Fruit fly (Drosophila melanogaster) whole organism, embryonic: Measurements from ENCODE around the gene Ocrl.

Experiments used
- ATbp ChIP-seq: fragments of 200-800 bp; sonication (Bioruptor generic); optimal IDR thresholded peaks from 2 replicates; lab custom pipeline; 2017; ENCODE audit warnings: missing biosample characterization, mild to moderate bottlenecking, missing genetic modification characterization, missing genetic modification reagents
- Aef1 ChIP-seq: fragments of 200-800 bp; sonication (Bioruptor generic); IDR thresholded peaks from 3 replicates; pipeline ENCODE4 v1.3.6; 2022; ENCODE audit warnings: missing biosample characterization, missing genetic modification characterization
- Antp ChIP-seq: fragments of 200-800 bp; sonication (Bioruptor generic); optimal IDR thresholded peaks from 3 replicates; lab custom pipeline; 2016; ENCODE audit warnings: missing biosample characterization, missing genetic modification characterization
- C15 ChIP-seq: fragments of 200-800 bp; sonication (Bioruptor generic); IDR thresholded peaks from 3 replicates; pipeline ENCODE4 v1.3.6; 2022; ENCODE audit warnings: missing biosample characterization, missing genetic modification characterization
- CG10366 ChIP-seq: fragments of 200-800 bp; sonication (Bioruptor generic); IDR thresholded peaks from 2 replicates; pipeline ENCODE4 v1.3.6; 2022; ENCODE audit warnings: missing biosample characterization, missing genetic modification characterization
- CG12659 ChIP-seq: fragments of 200-800 bp; sonication (Bioruptor generic); optimal IDR thresholded peaks from 3 replicates; lab custom pipeline; 2017; ENCODE audit warnings: mild to moderate bottlenecking, missing biosample characterization, missing genetic modification reagents, missing genetic modification characterization
- CG12769 ChIP-seq: fragments of 200-800 bp; sonication (Bioruptor generic); optimal IDR thresholded peaks from 2 replicates; lab custom pipeline; 2019; ENCODE audit warnings: missing biosample characterization, mild to moderate bottlenecking, missing genetic modification characterization, moderate library complexity
- CG13123 ChIP-seq: fragments of 200-800 bp; sonication (Bioruptor generic); optimal IDR thresholded peaks from 2 replicates; lab custom pipeline; 2016; ENCODE audit warnings: missing biosample characterization, missing genetic modification characterization
- CG14667 ChIP-seq: fragments of 200-800 bp; sonication (Bioruptor generic); IDR thresholded peaks from 2 replicates; pipeline ENCODE4 v1.3.6; 2022; ENCODE audit warnings: missing biosample characterization, missing genetic modification characterization
- CG15696 ChIP-seq: fragments of 200-800 bp; sonication (Bioruptor generic); optimal IDR thresholded peaks from 2 replicates; lab custom pipeline; 2019; ENCODE audit warnings: missing biosample characterization, mild to moderate bottlenecking, missing genetic modification characterization, moderate library complexity
- CG2120 ChIP-seq: fragments of 200-800 bp; sonication (Bioruptor generic); optimal IDR thresholded peaks from 3 replicates; lab custom pipeline; 2016; ENCODE audit warnings: missing biosample characterization, missing genetic modification characterization
- CG30020 ChIP-seq: fragments of 200-800 bp; optimal IDR thresholded peaks from 2 replicates; lab custom pipeline; 2019; ENCODE audit warnings: missing biosample characterization, mild to moderate bottlenecking, missing genetic modification characterization, moderate library complexity
- CG30403 ChIP-seq: fragments of 200-800 bp; sonication (Bioruptor generic); optimal IDR thresholded peaks from 3 replicates; lab custom pipeline; 2016; ENCODE audit warnings: missing biosample characterization, missing genetic modification characterization
- CG31388 ChIP-seq: fragments of 200-800 bp; sonication (Bioruptor generic); optimal IDR thresholded peaks from 2 replicates; lab custom pipeline; 2016; ENCODE audit warnings: missing biosample characterization, missing genetic modification characterization
- CG3407 ChIP-seq: fragments of 200-800 bp; sonication (Bioruptor generic); optimal IDR thresholded peaks from 2 replicates; lab custom pipeline; 2018; ENCODE audit warnings: missing biosample characterization, mild to moderate bottlenecking, missing genetic modification characterization
- CG3847 ChIP-seq: fragments of 200-800 bp; sonication (Bioruptor generic); IDR thresholded peaks from 2 replicates; pipeline ENCODE4 v1.3.6; 2022; ENCODE audit warnings: missing biosample characterization, missing genetic modification characterization
- CG4707 ChIP-seq: fragments of 200-800 bp; sonication (Bioruptor generic); optimal IDR thresholded peaks from 2 replicates; lab custom pipeline; 2018; ENCODE audit warnings: missing biosample characterization, mild to moderate bottlenecking, missing genetic modification characterization, moderate library complexity
- CG4730 ChIP-seq: fragments of 200-800 bp; sonication (Bioruptor generic); IDR thresholded peaks from 2 replicates; pipeline ENCODE4 v1.3.6; 2022; ENCODE audit warnings: missing biosample characterization, missing genetic modification characterization
- CG6272 ChIP-seq: fragments of 200-800 bp; sonication (Bioruptor generic); IDR thresholded peaks from 2 replicates; pipeline ENCODE4 v1.3.6; 2022; ENCODE audit warnings: missing biosample characterization, missing genetic modification characterization
- CG6689 ChIP-seq: fragments of 200-800 bp; sonication (Bioruptor generic); IDR thresholded peaks from 2 replicates; pipeline ENCODE4 v1.3.6; 2022; ENCODE audit warnings: missing biosample characterization, missing genetic modification characterization
- CG8478 ChIP-seq: fragments of >200 bp; optimal IDR thresholded peaks from 2 replicates; lab custom pipeline; 2018
- CG8944 ChIP-seq: fragments of 200-800 bp; sonication (Bioruptor generic); optimal IDR thresholded peaks from 3 replicates; lab custom pipeline; 2016; ENCODE audit warnings: missing biosample characterization, missing genetic modification characterization
- Dad ChIP-seq: fragments of 200-800 bp; sonication (Bioruptor generic); optimal IDR thresholded peaks from 3 replicates; lab custom pipeline; 2016; ENCODE audit warnings: missing biosample characterization, missing genetic modification characterization
- HLH3B ChIP-seq: fragments of 200-800 bp; sonication (Bioruptor generic); IDR thresholded peaks from 2 replicates; pipeline ENCODE4 v1.3.6; 2022; ENCODE audit warnings: missing biosample characterization, missing genetic modification characterization
- Hmr ChIP-seq: fragments of 200-800 bp; sonication (Bioruptor generic); optimal IDR thresholded peaks from 3 replicates; lab custom pipeline; 2017; ENCODE audit warnings: mild to moderate bottlenecking, missing biosample characterization, missing genetic modification reagents, missing genetic modification characterization
- Lhr ChIP-seq: fragments of 200-800 bp; sonication (Bioruptor generic); optimal IDR thresholded peaks from 3 replicates; lab custom pipeline; 2017; ENCODE audit warnings: mild to moderate bottlenecking, missing biosample characterization, missing genetic modification reagents, missing genetic modification characterization
- Lim3 ChIP-seq: fragments of 200-800 bp; sonication (Bioruptor generic); IDR thresholded peaks from 2 replicates; pipeline ENCODE4 v1.3.6; 2022; ENCODE audit warnings: missing biosample characterization, missing genetic modification characterization
- Max ChIP-seq: fragments of 200-800 bp; sonication (Bioruptor generic); optimal IDR thresholded peaks from 2 replicates; lab custom pipeline; 2016; ENCODE audit warnings: missing biosample characterization, mild to moderate bottlenecking, missing genetic modification characterization
- Mes4 ChIP-seq: fragments of 200-800 bp; sonication (Bioruptor generic); optimal IDR thresholded peaks from 2 replicates; lab custom pipeline; 2016; ENCODE audit warnings: missing biosample characterization, missing genetic modification characterization
- Poxn ChIP-seq: fragments of 200-800 bp; sonication (Bioruptor generic); IDR thresholded peaks from 2 replicates; pipeline ENCODE4 v1.3.6; 2022; ENCODE audit warnings: missing biosample characterization, missing genetic modification characterization
- Sox100B ChIP-seq: fragments of 200-800 bp; sonication (Bioruptor generic); optimal IDR thresholded peaks from 3 replicates; lab custom pipeline; 2018; ENCODE audit warnings: missing biosample characterization, mild to moderate bottlenecking, missing genetic modification characterization
- Stat92E ChIP-seq, 3 experiments: fragments of >200 bp in 2 of 3; fragments of 200-800 bp in 1 of 3; sonication (Bioruptor generic) in 1 of 3; optimal IDR thresholded peaks; 2 replicates each; lab custom pipeline; 2017 to 2019; ENCODE audit warnings: missing biosample characterization in 3 of 3, missing genetic modification characterization in 3 of 3, mild to moderate bottlenecking in 1 of 3, moderate library complexity in 1 of 3
- ab ChIP-seq: fragments of 200-800 bp; sonication (Bioruptor generic); optimal IDR thresholded peaks from 2 replicates; lab custom pipeline; 2016; ENCODE audit warnings: missing biosample characterization, missing genetic modification characterization
- ato ChIP-seq: fragments of 200-800 bp; sonication (Bioruptor generic); IDR thresholded peaks from 2 replicates; pipeline ENCODE4 v1.3.6; 2022; ENCODE audit warnings: missing biosample characterization, missing genetic modification characterization; ENCODE audit not compliant: partially characterized antibody
- da ChIP-seq: fragments of 200-800 bp; sonication (Bioruptor generic); optimal IDR thresholded peaks from 2 replicates; lab custom pipeline; 2016; ENCODE audit warnings: missing biosample characterization, missing genetic modification characterization
- eve ChIP-seq, 2 experiments: fragments of >200 bp; optimal IDR thresholded peaks; 2 replicates each; lab custom pipeline; 2017; ENCODE audit warnings: missing biosample characterization in 2 of 2, missing genetic modification characterization in 2 of 2
- eyg ChIP-seq: fragments of 200-800 bp; sonication (Bioruptor generic); optimal IDR thresholded peaks from 3 replicates; lab custom pipeline; 2016; ENCODE audit warnings: missing biosample characterization, missing genetic modification characterization
- grau ChIP-seq: fragments of 200-800 bp; optimal IDR thresholded peaks from 3 replicates; lab custom pipeline; 2019; ENCODE audit warnings: missing biosample characterization, mild to moderate bottlenecking, missing genetic modification characterization, moderate library complexity
- kah ChIP-seq: fragments of 200-800 bp; sonication (Bioruptor generic); optimal IDR thresholded peaks from 2 replicates; lab custom pipeline; 2018; ENCODE audit warnings: missing biosample characterization, mild to moderate bottlenecking, missing genetic modification characterization
- mam ChIP-seq: fragments of 200-800 bp; sonication (Bioruptor generic); optimal IDR thresholded peaks from 3 replicates; lab custom pipeline; 2016; ENCODE audit warnings: missing biosample characterization, missing genetic modification characterization
- nmo ChIP-seq: fragments of 200-800 bp; sonication (Bioruptor generic); optimal IDR thresholded peaks from 2 replicates; lab custom pipeline; 2018; ENCODE audit warnings: missing biosample characterization, mild to moderate bottlenecking, missing genetic modification characterization, moderate library complexity
- pfk ChIP-seq: fragments of 200-800 bp; sonication (Bioruptor generic); optimal IDR thresholded peaks from 2 replicates; lab custom pipeline; 2018; ENCODE audit warnings: missing biosample characterization, mild to moderate bottlenecking, missing genetic modification characterization, moderate library complexity
- ranshi ChIP-seq: fragments of 200-800 bp; sonication (Bioruptor generic); IDR thresholded peaks from 2 replicates; pipeline ENCODE4 v1.3.6; 2022; ENCODE audit warnings: missing biosample characterization, missing genetic modification characterization
- sd ChIP-seq: fragments of 200-800 bp; sonication (Bioruptor generic); optimal IDR thresholded peaks from 3 replicates; lab custom pipeline; 2018; ENCODE audit warnings: missing biosample characterization, mild to moderate bottlenecking, missing genetic modification characterization, moderate library complexity
- sim ChIP-seq: fragments of 200-800 bp; sonication (Bioruptor generic); IDR thresholded peaks from 2 replicates; pipeline ENCODE4 v1.3.6; 2022; ENCODE audit warnings: missing biosample characterization, missing genetic modification characterization
- so ChIP-seq: fragments of 200-800 bp; sonication (Bioruptor generic); IDR thresholded peaks from 3 replicates; pipeline ENCODE4 v1.3.6; 2022; ENCODE audit warnings: missing biosample characterization, missing genetic modification characterization
- tio ChIP-seq: fragments of 200-800 bp; sonication (Bioruptor generic); optimal IDR thresholded peaks from 2 replicates; lab custom pipeline; 2017; ENCODE audit warnings: missing biosample characterization, missing genetic modification characterization, inconsistent platforms
- tup ChIP-seq: fragments of 200-800 bp; sonication (Bioruptor generic); optimal IDR thresholded peaks from 2 replicates; lab custom pipeline; 2016; ENCODE audit warnings: missing biosample characterization, mild to moderate bottlenecking, missing genetic modification characterization, moderate library complexity
- tx ChIP-seq: fragments of 200-800 bp; sonication (Bioruptor generic); optimal IDR thresholded peaks from 2 replicates; lab custom pipeline; 2016; ENCODE audit warnings: missing biosample characterization, missing genetic modification characterization
- unc-4 ChIP-seq: fragments of 200-800 bp; sonication (Bioruptor generic); IDR thresholded peaks from 2 replicates; pipeline ENCODE4 v1.3.6; 2022; ENCODE audit warnings: missing biosample characterization, missing genetic modification characterization; ENCODE audit not compliant: partially characterized antibody
- zfh1 ChIP-seq: fragments of 200-800 bp; sonication (Bioruptor generic); IDR thresholded peaks from 3 replicates; pipeline ENCODE4 v1.3.6; 2022; ENCODE audit warnings: missing biosample characterization, missing genetic modification characterization

The Ocrl gene

DNA sequence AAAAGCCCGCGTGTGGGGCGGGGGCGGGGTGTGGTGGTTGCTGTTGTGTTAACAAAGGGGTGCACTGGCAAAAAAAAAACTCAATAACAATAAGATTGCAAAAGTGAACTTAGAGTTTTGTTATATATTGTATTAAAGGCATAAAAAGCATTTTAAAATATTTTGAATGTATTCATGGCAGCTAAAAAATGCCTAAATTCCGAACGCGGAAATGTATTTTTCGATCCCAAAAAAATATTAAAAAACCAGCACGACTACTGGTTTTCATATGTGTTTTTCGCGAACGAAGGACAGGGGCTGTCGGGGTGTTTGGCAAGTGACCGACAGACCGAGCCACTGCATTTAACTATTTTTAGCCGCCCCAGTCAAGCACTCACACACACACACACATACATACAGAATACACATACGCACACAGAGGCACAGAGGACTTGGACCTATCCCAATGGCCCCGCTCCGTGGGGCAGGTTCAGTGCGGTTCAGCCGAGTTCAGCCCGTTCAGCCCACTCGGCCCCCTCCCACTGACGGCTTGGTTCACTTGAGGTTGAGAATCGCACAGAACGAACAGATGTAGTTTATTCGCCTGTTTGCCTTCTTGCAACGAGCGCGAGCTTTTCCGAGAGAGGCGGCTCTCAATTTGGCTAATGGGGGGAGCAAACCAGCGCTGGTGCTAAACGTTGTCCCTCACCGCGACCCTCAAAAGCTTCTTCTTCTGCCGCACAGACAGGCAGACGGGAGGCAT, 44.2 kb downstream of the Ocrl start (continued):
- TF ChIP-seq so (GFP tag; lab: Robert Waterston, UW) (no peak), CG14667 (GFP tag; lab: Robert Waterston, UW) (no peak), da (no peak), eyg (GFP tag; lab: Kevin White, UChicago) (no peak), CG31388 (no peak), Lhr (GFP tag; lab: Kevin White, UChicago) (no peak), ato (GFP tag; lab: Robert Waterston, UW) (no peak), Aef1 (GFP tag; lab: Robert Waterston, UW) (0 out of 3 replicates have a peak, but pooled peaks have one; percentile 6), unc-4 (GFP tag; lab: Robert Waterston, UW) (no peak), Antp (GFP tag; lab: Kevin White, UChicago) (no peak), kah (no peak), ab (GFP tag; lab: Kevin White, UChicago) (no peak), mam (no peak), ranshi (GFP tag; lab: Robert Waterston, UW) (no peak), sd (tag; lab: Kevin White, UChicago) (no peak), CG3847 (GFP tag; lab: Robert Waterston, UW) (no peak), Stat92E (GFP tag; optimal IDR thresholded peaks at IDR 0.05; lab: Kevin White, UChicago) (no peak), eve (GFP tag; optimal IDR thresholded peaks at IDR 0.05; lab: Kevin White, UChicago) (no peak), Mes4 (GFP tag; lab: Kevin White, UChicago) (no peak), CG30020 (tag; lab: Kevin White, UChicago) (no peak), zfh1 (GFP tag; lab: Robert Waterston, UW) (no peak), CG12659 (GFP tag; lab: Kevin White, UChicago) (peak; percentile 11), tio (no peak), CG13123 (no peak), sim (GFP tag; lab: Robert Waterston, UW) (no peak), Sox100B (GFP tag; lab: Kevin White, UChicago) (peak; percentile 3), Lim3 (no peak), CG30403 (GFP tag; lab: Kevin White, UChicago) (peak; percentile 0), C15 (GFP tag; lab: Robert Waterston, UW) (no peak), Poxn (GFP tag; lab: Robert Waterston, UW) (no peak), nmo (peak; percentile 6), CG2120 (GFP tag; lab: Kevin White, UChicago) (no peak), Max (no peak), tx (GFP tag; lab: Kevin White, UChicago) (no peak), ATbp (GFP tag; lab: Kevin White, UChicago) (peak; percentile 5), Dad (GFP tag; lab: Kevin White, UChicago) (no peak), CG8944 (GFP tag; lab: Kevin White, UChicago) (no peak), CG12769 (tag; lab: Kevin White, UChicago) (peak; percentile 41), CG4730 (GFP tag; lab: Robert Waterston, UW) (no peak), CG3407 (no peak), CG8478 (no peak), CG6272 (GFP tag; lab: Robert Waterston, UW) (no peak), HLH3B (GFP tag; lab: Robert Waterston, UW) (no peak), grau (tag; lab: Kevin White, UChicago) (no peak), CG4707 (GFP tag; lab: Kevin White, UChicago) (no peak), CG6689 (GFP tag; lab: Robert Waterston, UW) (0 out of 2 replicates have a peak, but pooled peaks have one; percentile 12), pfk (GFP tag; lab: Kevin White, UChicago) (no peak), Hmr (GFP tag; lab: Kevin White, UChicago) (no peak), CG15696 (tag; lab: Kevin White, UChicago) (no peak), tup (GFP tag; lab: Kevin White, UChicago) (no peak), CG10366 (GFP tag; lab: Robert Waterston, UW) (peak; percentile 19; the same call in 1 of the 2 replicates)
